Worm (Caenorhabditis elegans): ENCODE measurements around the gene clec-255.

ce11 chrV:18772761-18773160 is 2.2 kb upstream of the clec-255 start, which contains the start of gene clec-257:
- TF ChIP-seq B0019.2 (GFP tag; conservative IDR thresholded peaks at IDR 0.05) (no peak), efl-1 (GFP tag; optimal IDR thresholded peaks at IDR 0.05) (no peak), F39B2.1 (GFP tag; IDR thresholded peaks at IDR 0.05) (no peak), ama-1 (optimal IDR thresholded peaks at IDR 0.05) (no peak), ama-1 (GFP tag; optimal IDR thresholded peaks at IDR 0.05) (no peak), ztf-6 (GFP tag; IDR thresholded peaks at IDR 0.05) (no peak)
